Worm (Caenorhabditis elegans): ENCODE measurements around the gene T22D1.5.

ce11 chrIV:6867791-6868190 lies 36.0 kb upstream of the T22D1.5 start, which contains the start of gene srx-20:
- TF ChIP-seq M03D4.4 (tag; optimal IDR thresholded peaks at IDR 0.05) (no peak), pha-4 (tag; optimal IDR thresholded peaks at IDR 0.05) (no peak), unc-120 (tag; optimal IDR thresholded peaks at IDR 0.05; ENCODE audit: poor library complexity, severe bottlenecking) (no peak), ces-1 (GFP tag; optimal IDR thresholded peaks at IDR 0.05) (no peak), sptf-1 (tag; optimal IDR thresholded peaks at IDR 0.05) (no peak)
